Fruit fly (Drosophila melanogaster) Kc167 (cell line): Measurements from ENCODE around the gene CG9154.

Experiments
- Myc ChIP-seq: fragments of >200 bp; optimal IDR thresholded peaks from 2 replicates; lab custom pipeline; 2017; ENCODE audit warnings: missing external identifiers
- Sin3A ChIP-seq: fragments of >200 bp; optimal IDR thresholded peaks from 2 replicates; lab custom pipeline; 2018; ENCODE audit warnings: missing external identifiers
- h ChIP-seq: fragments of >200 bp; optimal IDR thresholded peaks from 3 replicates; lab custom pipeline; 2018; ENCODE audit warnings: missing external identifiers
- insv ChIP-seq: fragments of >200 bp; optimal IDR thresholded peaks from 3 replicates; lab custom pipeline; 2018; ENCODE audit warnings: missing external identifiers
- psq ChIP-seq: fragments of >200 bp; optimal IDR thresholded peaks from 2 replicates; lab custom pipeline; 2017; ENCODE audit warnings: missing external identifiers
- ttk ChIP-seq: sonication (Bioruptor generic); optimal IDR thresholded peaks from 2 replicates; lab custom pipeline; 2017; ENCODE audit warnings: missing external identifiers

The CG9154 gene

dm6 chr2L:6089604-6090198 is 19.2 kb upstream of the CG9154 start:
- TF ChIP-seq insv (lab: Kevin White, UChicago): no peak
- TF ChIP-seq Myc: no peak
- TF ChIP-seq psq: no peak
- no peak for TF ChIP-seq ttk (lab: Kevin White, UChicago)

DNA sequence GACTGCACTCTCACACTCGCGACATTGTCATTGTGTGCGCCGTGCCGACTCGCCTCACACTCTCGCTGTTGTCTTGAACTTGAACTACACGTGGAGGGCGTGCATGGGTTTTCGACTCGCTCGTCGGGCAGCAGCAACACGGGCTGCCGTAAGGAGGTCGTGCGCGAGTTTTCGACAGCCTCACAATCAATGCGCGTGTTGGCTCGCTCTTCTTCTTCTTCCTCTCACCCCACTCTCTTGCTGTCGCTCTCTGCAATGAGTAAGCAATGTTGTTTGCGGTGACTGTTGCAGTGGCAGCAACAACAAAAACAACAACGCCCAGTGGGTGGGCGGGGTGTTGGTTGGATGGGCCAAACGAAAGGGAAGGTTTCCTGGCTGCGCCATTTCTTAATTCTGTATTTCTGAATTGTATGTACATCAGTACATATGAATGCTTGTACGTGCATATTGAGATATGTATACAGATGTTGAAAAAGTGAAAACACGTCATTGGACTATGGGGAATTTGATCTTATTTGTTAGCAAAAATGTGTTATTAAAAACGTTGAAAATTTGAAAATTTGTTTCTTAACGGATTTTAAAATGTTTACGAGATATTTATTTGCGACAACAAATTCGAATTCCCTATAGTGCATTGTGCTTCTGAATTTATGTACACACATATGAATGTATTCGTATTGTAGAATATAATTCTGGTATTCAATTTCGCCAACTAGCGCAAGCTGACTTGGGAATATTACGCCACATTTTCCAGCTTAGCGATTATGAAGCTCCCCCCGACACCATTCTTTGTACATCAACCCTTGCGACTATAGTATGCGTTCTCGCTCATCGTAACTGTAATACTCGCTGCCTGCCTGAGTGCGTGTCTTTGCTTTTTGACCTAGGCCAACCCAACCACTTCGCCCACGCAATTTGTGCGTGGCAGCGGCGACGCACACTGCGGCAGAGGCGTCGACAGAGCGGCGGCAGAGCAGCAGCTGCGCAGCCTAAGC is 18.2 kb upstream of the CG9154 start:
- TF ChIP-seq ttk (lab: Kevin White, UChicago): no peak
- no peak for TF ChIP-seq Sin3A (lab: Kevin White, UChicago)
- TF ChIP-seq h (lab: Kevin White, UChicago): no peak
- TF ChIP-seq Myc: no peak
- no peak for TF ChIP-seq insv (lab: Kevin White, UChicago)
- TF ChIP-seq psq: no peak

dm6 chr2L:6087685-6088084 is 17.2 kb upstream of the CG9154 start:
- TF ChIP-seq psq (no peak), ttk (lab: Kevin White, UChicago) (no peak), h (lab: Kevin White, UChicago) (no peak), Myc (no peak), Sin3A (lab: Kevin White, UChicago) (no peak), insv (lab: Kevin White, UChicago) (no peak)

- no peak for TF ChIP-seq Sin3A (lab: Kevin White, UChicago)
Observed at dm6 chr2L:6086771-6087170, 16.3 kb upstream of the CG9154 start.

DNA sequence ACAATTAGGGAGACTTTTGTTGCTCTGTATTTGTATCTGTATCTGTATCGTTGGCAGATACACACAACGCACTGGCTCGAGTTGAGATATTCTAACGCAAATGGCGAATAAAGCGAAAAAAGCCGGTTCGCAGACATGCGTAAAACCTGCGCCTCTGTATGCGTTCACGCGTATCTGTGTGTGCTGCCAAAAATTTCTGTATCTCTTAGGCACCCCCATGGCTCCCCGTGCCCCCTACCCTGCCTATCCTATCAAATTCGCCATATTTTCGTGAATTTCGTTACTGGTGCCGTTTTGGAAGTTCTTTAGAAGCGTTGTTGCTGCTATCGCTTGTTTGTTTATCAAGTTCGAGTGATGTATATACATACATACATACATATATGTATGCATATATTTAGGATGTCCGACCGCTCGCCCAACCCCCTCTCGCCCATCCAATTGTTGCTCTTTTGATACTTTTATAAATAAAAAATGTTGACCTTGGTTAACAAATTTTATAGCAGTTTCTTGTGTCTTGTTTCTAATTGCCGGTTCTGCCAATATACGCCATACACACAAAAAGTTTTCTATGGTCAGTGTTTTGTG is 15.3 kb upstream of the CG9154 start:
- TF ChIP-seq psq (no peak), h (lab: Kevin White, UChicago) (no peak), insv (lab: Kevin White, UChicago) (no peak), Myc (no peak), ttk (lab: Kevin White, UChicago) (no peak), Sin3A (lab: Kevin White, UChicago) (no peak)

DNA sequence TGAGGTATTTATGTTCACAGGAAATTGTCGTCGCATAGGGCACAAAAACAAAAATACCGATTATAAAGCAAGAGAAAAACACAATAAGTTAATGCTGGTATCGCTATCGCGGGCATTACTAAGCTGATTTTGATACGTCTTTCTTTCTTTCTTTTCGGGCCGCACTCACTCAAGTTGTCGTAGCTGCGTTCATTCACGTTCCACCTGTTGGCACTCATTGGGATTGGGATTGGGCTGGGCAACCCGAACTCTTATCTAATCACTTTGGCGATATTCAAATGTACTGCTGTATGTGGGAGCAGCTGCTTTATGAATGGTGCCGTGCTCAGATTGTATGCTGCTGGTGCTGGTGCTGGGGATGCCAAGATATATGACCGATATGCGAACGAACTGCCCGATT is 14.2 kb upstream of the CG9154 start:
- TF ChIP-seq h (lab: Kevin White, UChicago) (no peak), ttk (lab: Kevin White, UChicago) (no peak), insv (lab: Kevin White, UChicago) (no peak)

DNA sequence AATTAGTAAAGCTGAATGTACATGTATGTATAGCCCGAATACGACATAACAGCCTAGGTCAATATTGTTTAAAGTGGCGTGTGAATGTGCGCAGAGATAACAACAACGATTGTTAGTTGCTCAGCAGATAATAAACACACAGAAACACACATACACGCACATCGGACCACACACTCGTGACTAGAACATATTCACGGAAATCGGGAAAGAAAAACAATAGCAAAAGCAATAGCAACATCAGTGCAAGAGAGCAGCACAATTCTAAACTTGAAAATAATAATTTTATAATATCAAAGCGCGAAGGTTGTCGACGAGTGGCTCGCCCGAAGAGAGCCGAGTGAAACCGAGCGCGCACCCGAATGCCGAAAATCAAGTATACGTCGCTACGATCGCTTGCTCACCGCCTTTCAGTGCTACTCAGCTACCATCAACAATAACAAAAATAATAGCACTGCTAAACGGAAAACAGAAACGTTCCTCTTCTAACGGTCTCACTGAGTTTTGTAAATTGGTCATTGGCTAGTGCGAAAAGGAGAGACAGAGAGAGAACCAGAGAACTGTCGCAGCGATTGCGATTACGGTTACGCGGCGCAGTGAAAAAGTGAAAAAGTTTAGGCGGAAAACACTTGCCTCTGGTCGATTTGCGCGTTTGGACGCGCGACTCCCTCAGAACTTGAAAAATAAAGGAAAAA is 12.6 kb upstream of the CG9154 start:
- TF ChIP-seq Sin3A (lab: Kevin White, UChicago) (no peak), h (lab: Kevin White, UChicago) (no peak), insv (lab: Kevin White, UChicago) (no peak), Myc (no peak), psq (no peak), ttk (lab: Kevin White, UChicago) (no peak)

dm6 chr2L:6082157-6082645 is 11.7 kb upstream of the CG9154 start, which contains the start of gene Kr-h1:
Gene Kr-h1, plus strand, starts transcription at chr2L:6082603.
- TF ChIP-seq psq (no peak), insv (lab: Kevin White, UChicago) (no peak), h (lab: Kevin White, UChicago) (no peak), Myc (no peak)

dm6 chr2L:6081134-6081832 is 10.8 kb upstream of the CG9154 start:
- TF ChIP-seq insv (lab: Kevin White, UChicago): no peak
- no peak for TF ChIP-seq psq
- TF ChIP-seq h (lab: Kevin White, UChicago): no peak
- no peak for TF ChIP-seq Myc
- no peak for TF ChIP-seq ttk (lab: Kevin White, UChicago)
- TF ChIP-seq Sin3A (lab: Kevin White, UChicago): no peak

DNA sequence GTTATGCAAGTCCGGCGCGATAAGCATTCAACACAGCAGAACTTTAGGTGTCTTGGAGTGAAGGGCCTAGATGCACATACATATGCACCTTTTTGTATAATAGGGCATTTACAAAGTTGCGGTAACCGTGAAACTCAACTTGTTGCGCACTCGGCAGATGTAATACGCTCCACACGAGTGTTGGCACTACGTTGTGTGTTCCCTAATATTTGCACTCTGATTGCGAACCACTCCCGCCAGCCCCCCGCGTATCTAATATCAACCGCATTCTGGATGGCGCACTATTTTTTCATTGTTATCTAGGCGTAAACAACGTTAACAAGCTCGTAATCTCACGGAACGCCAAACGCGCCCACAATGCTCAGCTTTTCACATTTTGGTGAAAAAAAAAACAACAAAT is 9.8 kb upstream of the CG9154 start:
- TF ChIP-seq insv (lab: Kevin White, UChicago) (no peak), Sin3A (lab: Kevin White, UChicago) (no peak), psq (no peak), h (lab: Kevin White, UChicago) (no peak), ttk (lab: Kevin White, UChicago) (no peak), Myc (no peak)

- TF ChIP-seq psq (no peak), h (lab: Kevin White, UChicago) (no peak), ttk (lab: Kevin White, UChicago) (no peak), Sin3A (lab: Kevin White, UChicago) (no peak), Myc (no peak), insv (lab: Kevin White, UChicago) (no peak)
Observed at dm6 chr2L:6078757-6079351, 8.4 kb upstream of the CG9154 start.
